Worm (Caenorhabditis elegans): ENCODE results near the gene clec-162.

DNA sequence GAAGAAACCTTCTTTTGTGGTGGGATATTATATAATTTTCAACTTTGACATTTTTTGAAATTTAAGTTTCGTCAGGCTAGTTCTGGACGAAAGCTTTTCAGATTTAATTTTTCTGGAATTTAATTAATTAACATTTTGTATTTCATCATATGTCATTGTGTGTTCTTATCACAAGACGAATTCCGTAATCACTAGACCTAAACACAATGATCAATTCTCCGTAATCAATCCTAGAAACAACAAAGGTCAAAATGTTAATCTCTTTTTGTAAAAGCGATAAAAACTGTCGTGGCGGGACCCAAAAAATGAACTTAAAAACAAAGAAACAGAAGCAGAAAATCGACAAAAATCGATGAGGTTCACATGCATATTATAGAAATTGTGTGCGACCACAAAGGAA is 10.3 kb downstream of the clec-162 start:
- no peak for TF ChIP-seq nhr-237 (tag; optimal IDR thresholded peaks at IDR 0.05)
- TF ChIP-seq sox-4 (tag; optimal IDR thresholded peaks at IDR 0.05), result no peak
- TF ChIP-seq ama-1 (optimal IDR thresholded peaks at IDR 0.05), result no peak
- no peak for TF ChIP-seq aly-2 (tag; optimal IDR thresholded peaks at IDR 0.05)
- TF ChIP-seq egl-27 (tag; optimal IDR thresholded peaks at IDR 0.05), result no peak
- TF ChIP-seq dpl-1 (GFP tag; optimal IDR thresholded peaks at IDR 0.05), result no peak
- no peak for TF ChIP-seq nhr-76 (tag; optimal IDR thresholded peaks at IDR 0.05)
- TF ChIP-seq unc-62 (GFP tag; optimal IDR thresholded peaks at IDR 0.05), result no peak
- TF ChIP-seq lir-3 (tag; optimal IDR thresholded peaks at IDR 0.05; ENCODE audit: poor library complexity), result no peak
- no peak for TF ChIP-seq sup-37 (GFP tag; optimal IDR thresholded peaks at IDR 0.05)
- TF ChIP-seq fkh-10 (GFP tag; optimal IDR thresholded peaks at IDR 0.05), result no peak
- TF ChIP-seq C04F5.9 (tag; optimal IDR thresholded peaks at IDR 0.05), result no peak
- no peak for TF ChIP-seq nhr-12 (tag; optimal IDR thresholded peaks at IDR 0.05)
